Worm (Caenorhabditis elegans) whole organism, young adult: ENCODE results near the gene W10G6.1.
"Not testable (repeated sequence)": the region's sequence is repeated elsewhere in the genome, so short reads cannot be mapped to it uniquely, and the experiment has no call there.

Experiments
- B0035.1 ChIP-seq: sonication (generic microtip); optimal IDR thresholded peaks from 2 replicates; lab custom pipeline; 2016; ENCODE audit warnings: missing genetic modification characterization, mild to moderate bottlenecking, missing compliant biosample characterization, missing genotype, missing genetic modification reagents
- F22D6.2 ChIP-seq: sonication (generic microtip); optimal IDR thresholded peaks from 2 replicates; lab custom pipeline; 2016; ENCODE audit warnings: mild to moderate bottlenecking, missing genetic modification characterization, missing compliant biosample characterization
- F57A8.1 ChIP-seq: fragments of 200-800 bp; sonication (Bioruptor generic); optimal IDR thresholded peaks from 2 replicates; lab custom pipeline; 2018; ENCODE audit warnings: mild to moderate bottlenecking, missing genetic modification characterization, moderate library complexity, missing compliant biosample characterization
- F57C9.4 ChIP-seq: sonication (generic microtip); optimal IDR thresholded peaks from 2 replicates; lab custom pipeline; 2017; ENCODE audit warnings: mild to moderate bottlenecking, missing genetic modification characterization, missing compliant biosample characterization
- Y56A3A.18 ChIP-seq: fragments of 200-800 bp; sonication (Bioruptor generic); IDR thresholded peaks from 2 replicates; pipeline ENCODE4 v1.3.6; 2022; ENCODE audit warnings: missing genetic modification reagents, missing genetic modification characterization, missing compliant biosample characterization
- ZK185.1 ChIP-seq: sonication (generic microtip); optimal IDR thresholded peaks from 2 replicates; lab custom pipeline; 2016; ENCODE audit warnings: mild to moderate bottlenecking, missing genetic modification characterization, missing compliant biosample characterization; ENCODE audit not compliant: poor library complexity, severe bottlenecking
- atf-7 ChIP-seq: sonication (generic microtip); optimal IDR thresholded peaks from 2 replicates; lab custom pipeline; 2017; ENCODE audit warnings: mild to moderate bottlenecking, missing genetic modification characterization, missing compliant biosample characterization
- attf-6 ChIP-seq: fragments of 200-800 bp; sonication (Bioruptor generic); IDR thresholded peaks from 2 replicates; pipeline ENCODE4 v1.3.6; 2022; ENCODE audit warnings: missing genetic modification reagents, missing genetic modification characterization, missing compliant biosample characterization
- ceh-100 ChIP-seq: fragments of 200-800 bp; sonication (Bioruptor generic); IDR thresholded peaks from 2 replicates; pipeline ENCODE4 v1.3.6; 2022; ENCODE audit warnings: missing genetic modification reagents, missing genetic modification characterization, missing compliant biosample characterization
- pha-4 ChIP-seq: fragments of 150-350 bp; sonication (generic microtip); optimal IDR thresholded peaks from 2 replicates; lab custom pipeline; 2014; ENCODE audit warnings: missing biosample characterization, missing genetic modification reagents, missing genetic modification characterization
- sea-2 ChIP-seq: fragments of 200-800 bp; sonication (Bioruptor generic); IDR thresholded peaks from 2 replicates; pipeline ENCODE4 v1.3.6; 2022; ENCODE audit warnings: missing genetic modification characterization, missing compliant biosample characterization
- snpc-4 ChIP-seq, 5 experiments: fragments of 150-350 bp in 1 of 5; sonication (generic microtip) in 4 of 5; optimal IDR thresholded peaks; 2 replicates each; lab custom pipeline; 2014 to 2018; ENCODE audit warnings: missing genetic modification characterization in 5 of 5, missing biosample characterization in 3 of 5, antibody characterized with exemption in 2 of 5, mild to moderate bottlenecking in 2 of 5, missing compliant biosample characterization in 2 of 5, missing genotype in 2 of 5, moderate library complexity in 2 of 5, missing genetic modification reagents in 1 of 5
- somi-1 ChIP-seq: fragments of 200-800 bp; sonication (Bioruptor generic); optimal IDR thresholded peaks from 2 replicates; lab custom pipeline; 2018; ENCODE audit warnings: mild to moderate bottlenecking, missing genetic modification characterization, missing compliant biosample characterization
- tlf-1 ChIP-seq: fragments of 200-800 bp; sonication (Bioruptor generic); optimal IDR thresholded peaks from 2 replicates; lab custom pipeline; 2018; ENCODE audit warnings: mild to moderate bottlenecking, missing genetic modification characterization, missing compliant biosample characterization

DNA sequence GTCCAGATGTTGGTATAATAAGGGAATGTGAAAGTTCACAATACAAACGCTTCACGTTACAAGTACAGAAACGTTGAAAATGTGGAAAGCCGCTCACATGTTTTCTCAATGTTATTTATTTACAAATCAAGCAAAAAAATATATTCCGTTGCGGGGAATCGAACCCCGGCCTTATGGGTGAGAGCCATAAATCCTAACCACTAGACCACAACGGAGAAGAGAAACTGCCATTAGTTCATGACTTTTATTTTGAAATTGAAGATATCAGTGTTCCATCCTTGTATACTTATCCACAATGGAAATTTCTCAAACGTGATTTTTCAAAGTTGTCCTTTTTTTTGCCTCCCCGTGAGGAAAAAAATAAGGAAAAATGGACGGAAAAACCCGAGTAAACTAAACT is 39.2 kb downstream of the W10G6.1 start:
- not testable (repeated sequence) for TF ChIP-seq F22D6.2; somi-1 (GFP tag; lab: Kevin White, UChicago); Y56A3A.18 (GFP tag; lab: Robert Waterston, UW); B0035.1 (tag; lab: Kevin White, UChicago); F57A8.1 (GFP tag; lab: Kevin White, UChicago); F57C9.4 (tag; lab: Kevin White, UChicago); ceh-100; attf-6 (GFP tag; lab: Robert Waterston, UW); ZK185.1; snpc-4 (GFP tag; optimal IDR thresholded peaks at IDR 0.05; lab: Kevin White, UChicago); snpc-4 (tag; optimal IDR thresholded peaks at IDR 0.05; lab: Kevin White, UChicago); pha-4 (tag; lab: Kevin White, UChicago); sea-2 (GFP tag; lab: Robert Waterston, UW); tlf-1 (GFP tag; lab: Kevin White, UChicago); atf-7 (tag; lab: Kevin White, UChicago)
